Worm (Caenorhabditis elegans) whole organism, L1 larva: Measurements from ENCODE around the gene F32D8.1.

Experiments used
- C04F5.9 ChIP-seq: sonication (generic microtip); optimal IDR thresholded peaks from 2 replicates; lab custom pipeline; 2016; ENCODE audit warnings: missing genetic modification characterization, missing compliant biosample characterization
- C16A3.4 ChIP-seq: fragments of 150-350 bp; optimal IDR thresholded peaks from 2 replicates; lab custom pipeline; 2014; ENCODE audit warnings: missing biosample characterization, missing genetic modification characterization
- C34B4.2 ChIP-seq: sonication (generic microtip); optimal IDR thresholded peaks from 2 replicates; lab custom pipeline; 2017; ENCODE audit warnings: mild to moderate bottlenecking, missing genetic modification characterization, missing compliant biosample characterization
- F16B12.6 ChIP-seq: fragments of 150-350 bp; optimal IDR thresholded peaks from 2 replicates; lab custom pipeline; 2014; ENCODE audit warnings: missing biosample characterization, missing genetic modification characterization
- aha-1 ChIP-seq: fragments of 150-350 bp; optimal IDR thresholded peaks from 2 replicates; lab custom pipeline; 2014; ENCODE audit warnings: missing biosample characterization, missing genetic modification characterization
- alr-1 ChIP-seq: fragments of 200-800 bp; sonication (Bioruptor generic); optimal IDR thresholded peaks from 2 replicates; lab custom pipeline; 2018; ENCODE audit warnings: borderline replicate concordance, mild to moderate bottlenecking, missing genetic modification characterization, missing compliant biosample characterization
- aly-2 ChIP-seq: fragments of 150-350 bp; optimal IDR thresholded peaks from 2 replicates; lab custom pipeline; 2014; ENCODE audit warnings: missing biosample characterization, missing genetic modification characterization
- ama-1 ChIP-seq: fragments of 150-350 bp; optimal IDR thresholded peaks from 2 replicates; lab custom pipeline; 2014
- ceh-8 ChIP-seq: fragments of 200-800 bp; sonication (Bioruptor generic); optimal IDR thresholded peaks from 2 replicates; lab custom pipeline; 2018; ENCODE audit warnings: mild to moderate bottlenecking, missing genetic modification characterization, moderate library complexity, missing compliant biosample characterization
- ceh-82 ChIP-seq, 3 experiments: fragments of 150-350 bp in 1 of 3; sonication (generic microtip) in 2 of 3; optimal IDR thresholded peaks; 2 replicates each; lab custom pipeline; 2014 to 2017; ENCODE audit warnings: missing biosample characterization in 3 of 3, missing genetic modification characterization in 3 of 3
- ceh-88 ChIP-seq: fragments of 200-800 bp; sonication (Bioruptor generic); IDR thresholded peaks from 2 replicates; pipeline ENCODE4 v1.3.6; 2022; ENCODE audit warnings: missing genetic modification characterization, missing compliant biosample characterization
- ceh-90 ChIP-seq: sonication (generic microtip); optimal IDR thresholded peaks from 2 replicates; lab custom pipeline; 2016; ENCODE audit warnings: missing genetic modification characterization, missing compliant biosample characterization
- ces-1 ChIP-seq: fragments of 150-350 bp; optimal IDR thresholded peaks from 2 replicates; lab custom pipeline; 2014; ENCODE audit warnings: missing biosample characterization, missing genetic modification reagents, missing genetic modification characterization
- dpl-1 ChIP-seq, 3 experiments: fragments of 150-350 bp in 2 of 3; sonication (generic microtip) in 1 of 3; optimal IDR thresholded peaks; 2 replicates each; lab custom pipeline; 2014 to 2017; ENCODE audit warnings: missing biosample characterization in 3 of 3, missing genetic modification characterization in 3 of 3, missing genetic modification reagents in 3 of 3
- efl-1 ChIP-seq, 4 experiments: fragments of 150-350 bp; optimal IDR thresholded peaks in 3 of 4; peaks in 1 of 4; 1 replicate in 1 of 4; 2 replicates in 3 of 4; lab custom pipeline; 2014; ENCODE audit warnings: missing biosample characterization in 2 of 4, missing genetic modification characterization in 2 of 4, missing genetic modification reagents in 2 of 4
- efl-3 ChIP-seq: fragments of 200-800 bp; sonication (Bioruptor generic); optimal IDR thresholded peaks from 2 replicates; lab custom pipeline; 2018; ENCODE audit warnings: mild to moderate bottlenecking, missing genetic modification characterization, missing compliant biosample characterization
- egl-27 ChIP-seq, 2 experiments: fragments of 150-350 bp in 1 of 2; sonication (generic microtip); optimal IDR thresholded peaks; 3 replicates each; lab custom pipeline; 2017 to 2018; ENCODE audit warnings: missing biosample characterization in 2 of 2, missing genetic modification characterization in 2 of 2, missing genetic modification reagents in 2 of 2
- ets-5 ChIP-seq: fragments of 200-800 bp; sonication (Bioruptor generic); IDR thresholded peaks from 2 replicates; pipeline ENCODE4 v1.3.6; 2022; ENCODE audit warnings: missing genetic modification characterization, missing compliant biosample characterization
- fkh-8 ChIP-seq: sonication (generic microtip); optimal IDR thresholded peaks from 2 replicates; lab custom pipeline; 2016; ENCODE audit warnings: mild to moderate bottlenecking, missing genetic modification characterization, missing compliant biosample characterization
- fos-1 ChIP-seq: fragments of 150-350 bp; optimal IDR thresholded peaks from 2 replicates; lab custom pipeline; 2014; ENCODE audit warnings: missing biosample characterization, missing genetic modification characterization
- grh-1 ChIP-seq: fragments of 200-800 bp; sonication (Bioruptor generic); IDR thresholded peaks from 2 replicates; pipeline ENCODE4 v1.3.6; 2022; ENCODE audit warnings: missing genetic modification reagents, missing genetic modification characterization, missing compliant biosample characterization
- hlh-17 ChIP-seq: fragments of 200-800 bp; sonication (Bioruptor generic); optimal IDR thresholded peaks from 2 replicates; lab custom pipeline; 2018; ENCODE audit warnings: missing genetic modification characterization, mild to moderate bottlenecking, missing compliant biosample characterization, moderate library complexity, borderline replicate concordance
- hpl-2 ChIP-seq: fragments of 150-350 bp; optimal IDR thresholded peaks from 2 replicates; lab custom pipeline; 2014; ENCODE audit warnings: missing biosample characterization, missing genetic modification reagents, missing genetic modification characterization
- lin-13 ChIP-seq: fragments of 150-350 bp; optimal IDR thresholded peaks from 2 replicates; lab custom pipeline; 2014; ENCODE audit warnings: missing biosample characterization, missing genetic modification reagents, missing genetic modification characterization
- lin-15B ChIP-seq: fragments of 150-350 bp; sonication (generic microtip); optimal IDR thresholded peaks from 3 replicates; lab custom pipeline; 2014; ENCODE audit warnings: missing biosample characterization, missing genetic modification characterization
- lin-35 ChIP-seq, 2 experiments: fragments of 150-350 bp; optimal IDR thresholded peaks; 2 replicates each; lab custom pipeline; 2014; ENCODE audit warnings: missing biosample characterization in 2 of 2, missing genetic modification characterization in 2 of 2, missing genetic modification reagents in 2 of 2
- lin-39 ChIP-seq: fragments of 150-350 bp; optimal IDR thresholded peaks from 2 replicates; lab custom pipeline; 2014; ENCODE audit warnings: missing biosample characterization, missing genetic modification reagents, missing genetic modification characterization
- lir-3 ChIP-seq: sonication (generic microtip); optimal IDR thresholded peaks from 2 replicates; lab custom pipeline; 2016; ENCODE audit warnings: mild to moderate bottlenecking, missing genetic modification characterization, moderate library complexity, missing compliant biosample characterization; ENCODE audit not compliant: poor library complexity
- mab-9 ChIP-seq: fragments of 200-800 bp; sonication (Bioruptor generic); IDR thresholded peaks from 2 replicates; pipeline ENCODE4 v1.3.6; 2022; ENCODE audit warnings: missing genetic modification reagents, missing genetic modification characterization, missing compliant biosample characterization
- nhr-12 ChIP-seq: sonication (generic microtip); optimal IDR thresholded peaks from 2 replicates; lab custom pipeline; 2017; ENCODE audit warnings: missing biosample characterization, missing genetic modification characterization
- nhr-19 ChIP-seq: fragments of 200-800 bp; sonication (Bioruptor generic); conservative IDR thresholded peaks from 2 replicates; pipeline ENCODE4 v1.3.6; 2022; ENCODE audit warnings: missing genetic modification characterization, missing compliant biosample characterization
- nhr-237 ChIP-seq: fragments of 150-350 bp; optimal IDR thresholded peaks from 2 replicates; lab custom pipeline; 2014; ENCODE audit warnings: missing biosample characterization, missing genetic modification characterization
- nhr-76 ChIP-seq: sonication (generic microtip); optimal IDR thresholded peaks from 2 replicates; lab custom pipeline; 2017; ENCODE audit warnings: missing biosample characterization, missing genetic modification characterization
- nhr-77 ChIP-seq: fragments of 150-350 bp; optimal IDR thresholded peaks from 2 replicates; lab custom pipeline; 2014; ENCODE audit warnings: missing biosample characterization, missing genetic modification characterization
- nhr-84 ChIP-seq: sonication (generic microtip); optimal IDR thresholded peaks from 2 replicates; lab custom pipeline; 2017; ENCODE audit warnings: missing biosample characterization, missing genetic modification characterization
- nhr-85 ChIP-seq: sonication (generic microtip); peaks from one replicate; lab custom pipeline; 2016; ENCODE audit warnings: missing genetic modification characterization, inconsistent platforms, missing compliant biosample characterization
- nhr-90 ChIP-seq: sonication (generic microtip); optimal IDR thresholded peaks from 2 replicates; lab custom pipeline; 2016; ENCODE audit warnings: mild to moderate bottlenecking, missing genetic modification characterization, missing compliant biosample characterization; ENCODE audit not compliant: poor library complexity
- pax-3 ChIP-seq: fragments of 200-800 bp; sonication (Bioruptor generic); optimal IDR thresholded peaks from 2 replicates; lab custom pipeline; 2018; ENCODE audit warnings: mild to moderate bottlenecking, missing genetic modification characterization, moderate library complexity, missing compliant biosample characterization
- pqm-1 ChIP-seq: sonication (generic microtip); optimal IDR thresholded peaks from 3 replicates; lab custom pipeline; 2017; ENCODE audit warnings: missing biosample characterization, missing genetic modification characterization
- skn-1 ChIP-seq: fragments of 150-350 bp; optimal IDR thresholded peaks from 2 replicates; lab custom pipeline; 2014; ENCODE audit warnings: missing biosample characterization, missing genetic modification characterization
- snpc-4 ChIP-seq: fragments of 150-350 bp; optimal IDR thresholded peaks from 2 replicates; lab custom pipeline; 2014; ENCODE audit warnings: missing biosample characterization, missing genetic modification characterization
- snu-23 ChIP-seq: sonication (generic microtip); optimal IDR thresholded peaks from 2 replicates; lab custom pipeline; 2016; ENCODE audit warnings: missing genetic modification characterization, missing compliant biosample characterization
- sox-4 ChIP-seq: sonication (generic microtip); optimal IDR thresholded peaks from 2 replicates; lab custom pipeline; 2016; ENCODE audit warnings: missing genetic modification characterization, missing compliant biosample characterization
- sptf-1 ChIP-seq: fragments of 150-350 bp; optimal IDR thresholded peaks from 2 replicates; lab custom pipeline; 2014; ENCODE audit warnings: missing biosample characterization, missing genetic modification characterization
- swsn-7 ChIP-seq: sonication (generic microtip); optimal IDR thresholded peaks from 2 replicates; lab custom pipeline; 2016; ENCODE audit warnings: missing genetic modification characterization, missing compliant biosample characterization
- tbx-2 ChIP-seq: sonication (generic microtip); optimal IDR thresholded peaks from 2 replicates; lab custom pipeline; 2016; ENCODE audit warnings: missing genetic modification characterization, missing compliant biosample characterization
- tlp-1 ChIP-seq: fragments of 150-350 bp; optimal IDR thresholded peaks from 2 replicates; lab custom pipeline; 2014; ENCODE audit warnings: missing biosample characterization, missing genetic modification characterization
- unc-130 ChIP-seq: fragments of 150-350 bp; optimal IDR thresholded peaks from 2 replicates; lab custom pipeline; 2017; ENCODE audit warnings: missing biosample characterization, missing genetic modification characterization, inconsistent platforms
- unc-62 ChIP-seq: fragments of 150-350 bp; optimal IDR thresholded peaks from 2 replicates; lab custom pipeline; 2014; ENCODE audit warnings: missing biosample characterization, missing genetic modification reagents, missing genetic modification characterization
- unc-98 ChIP-seq: fragments of 200-800 bp; sonication (Bioruptor generic); IDR thresholded peaks from 2 replicates; pipeline ENCODE4 v1.3.6; 2022; ENCODE audit warnings: missing genetic modification characterization, missing compliant biosample characterization
- zip-4 ChIP-seq: fragments of 200-800 bp; sonication (Bioruptor generic); optimal IDR thresholded peaks from 2 replicates; lab custom pipeline; 2018; ENCODE audit warnings: mild to moderate bottlenecking, missing genetic modification characterization, moderate library complexity, missing compliant biosample characterization
- ztf-11 ChIP-seq, 2 experiments: sonication (generic microtip); optimal IDR thresholded peaks; 2 replicates each; lab custom pipeline; 2016 to 2017; ENCODE audit warnings: missing genetic modification characterization in 2 of 2, missing biosample characterization in 1 of 2, missing compliant biosample characterization in 1 of 2
- ztf-4 ChIP-seq: fragments of 150-350 bp; optimal IDR thresholded peaks from 2 replicates; lab custom pipeline; 2014; ENCODE audit warnings: missing biosample characterization, missing genetic modification characterization

Gene F32D8.1

DNA sequence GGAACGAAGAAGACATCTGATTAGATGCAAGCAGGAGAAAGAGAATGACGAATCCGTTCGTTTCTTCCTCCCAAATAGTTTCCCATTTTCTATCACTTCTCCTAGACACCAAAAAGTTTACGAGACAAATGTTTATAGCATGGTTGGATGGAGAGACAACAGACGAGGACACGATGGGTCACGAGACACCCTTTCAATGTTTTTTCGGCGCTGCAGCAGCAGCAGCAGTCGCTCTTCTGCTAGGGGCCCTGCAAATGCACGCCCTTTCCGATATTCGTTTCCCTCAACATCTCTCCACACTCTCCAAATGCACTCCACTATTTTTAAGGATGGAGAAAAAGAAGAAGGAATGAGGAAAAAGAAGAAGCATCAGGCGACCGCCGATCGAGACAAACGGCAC is 22.3 kb upstream of the F32D8.1 start:
- peak; percentile 87 for TF ChIP-seq snu-23
- peak; percentile 76 for TF ChIP-seq unc-130
- peak; percentile 60 for TF ChIP-seq fkh-8
- TF ChIP-seq ztf-11 (tag; optimal IDR thresholded peaks at IDR 0.05; lab: Kevin White, UChicago): peak in 1 of 2 experiments; percentile 49
- TF ChIP-seq aha-1 (tag; lab: Kevin White, UChicago): no peak
- TF ChIP-seq lin-15B (tag; lab: Kevin White, UChicago): no peak
- no peak for TF ChIP-seq tlp-1 (tag; lab: Kevin White, UChicago)
- peak; percentile 68 for TF ChIP-seq lin-39 (tag; lab: Kevin White, UChicago)
- TF ChIP-seq ceh-82 (tag; optimal IDR thresholded peaks at IDR 0.05; lab: Kevin White, UChicago): peak; percentile 28 to 80 (median 60)
- TF ChIP-seq ztf-4 (tag; lab: Kevin White, UChicago): peak; percentile 80
- peak; percentile 47 for TF ChIP-seq zip-4 (GFP tag; lab: Kevin White, UChicago)
- TF ChIP-seq nhr-19 (GFP tag; lab: Robert Waterston, UW): peak; percentile 87
- TF ChIP-seq nhr-76: no peak
- no peak for TF ChIP-seq hlh-17 (GFP tag; lab: Kevin White, UChicago)
- no peak for TF ChIP-seq ceh-90 (tag; lab: Kevin White, UChicago)
- no peak for TF ChIP-seq ces-1 (GFP tag; lab: Kevin White, UChicago)
- peak; percentile 39 to 42 for TF ChIP-seq lin-35 (GFP tag; optimal IDR thresholded peaks at IDR 0.05; lab: Kevin White, UChicago)
- peak in 1 of 2 experiments; percentile 24 for TF ChIP-seq egl-27 (tag; optimal IDR thresholded peaks at IDR 0.05; lab: Kevin White, UChicago)
- no peak for TF ChIP-seq ceh-88
- peak; percentile 80 for TF ChIP-seq lir-3 (tag; lab: Kevin White, UChicago)
- no peak for TF ChIP-seq ama-1 (lab: Kevin White, UChicago)
- peak; percentile 78 for TF ChIP-seq swsn-7 (tag; lab: Kevin White, UChicago)
- TF ChIP-seq dpl-1 (GFP tag; optimal IDR thresholded peaks at IDR 0.05; lab: Kevin White, UChicago): peak in 2 of 3 experiments; percentile 28 to 33
- TF ChIP-seq fos-1 (tag; lab: Kevin White, UChicago): no peak
- peak; percentile 43 to 61 for TF ChIP-seq efl-1 (optimal IDR thresholded peaks at IDR 0.05; lab: Kevin White, UChicago)
- peak; percentile 32 to 93 for TF ChIP-seq efl-1 (GFP tag; optimal IDR thresholded peaks at IDR 0.05 in 1 of 2; lab: Kevin White, UChicago)
- TF ChIP-seq F16B12.6 (tag; lab: Kevin White, UChicago): no peak
- TF ChIP-seq C16A3.4 (tag; lab: Kevin White, UChicago): peak; percentile 58
- TF ChIP-seq tbx-2 (tag; lab: Kevin White, UChicago): peak; percentile 92
- no peak for TF ChIP-seq nhr-12 (tag; lab: Kevin White, UChicago)
- TF ChIP-seq C04F5.9 (tag; lab: Kevin White, UChicago): peak; percentile 1
- TF ChIP-seq aly-2: no peak
- no peak for TF ChIP-seq pqm-1
- no peak for TF ChIP-seq efl-3 (GFP tag; lab: Kevin White, UChicago)
- TF ChIP-seq nhr-90 (tag; lab: Kevin White, UChicago): peak; percentile 31
- no peak for TF ChIP-seq mab-9 (GFP tag; lab: Robert Waterston, UW)
- TF ChIP-seq nhr-84 (tag; lab: Kevin White, UChicago): no peak
- TF ChIP-seq sox-4 (tag; lab: Kevin White, UChicago): peak; percentile 13
- TF ChIP-seq unc-62 (GFP tag; lab: Kevin White, UChicago): no peak
- no peak for TF ChIP-seq sptf-1
- TF ChIP-seq alr-1: no peak
- TF ChIP-seq snpc-4 (tag; lab: Kevin White, UChicago): peak; percentile 44
- TF ChIP-seq grh-1 (GFP tag; lab: Robert Waterston, UW): no peak
- no peak for TF ChIP-seq nhr-237 (tag; lab: Kevin White, UChicago)
- TF ChIP-seq hpl-2 (GFP tag; lab: Kevin White, UChicago): no peak
- TF ChIP-seq ceh-8: peak; percentile 31
- TF ChIP-seq ets-5: no peak
- TF ChIP-seq lin-13 (GFP tag; lab: Kevin White, UChicago): peak; percentile 31
- peak; percentile 84 for TF ChIP-seq nhr-85 (tag; lab: Kevin White, UChicago)
- no peak for TF ChIP-seq nhr-77 (tag; lab: Kevin White, UChicago)
- TF ChIP-seq C34B4.2 (tag; lab: Kevin White, UChicago): no peak
- peak; percentile 5; the same call in 1 of the 2 replicates for TF ChIP-seq unc-98 (GFP tag; lab: Robert Waterston, UW)
- peak; percentile 71 for TF ChIP-seq skn-1 (tag; lab: Kevin White, UChicago)
- TF ChIP-seq pax-3: peak; percentile 55
